Worm (Caenorhabditis elegans): ENCODE measurements around the gene T23G7.2.

Gene T23G7.2

ce11 chrII:9127379-9127778 is 45.4 kb downstream of the T23G7.2 start:
- TF ChIP-seq nhr-237 (tag; optimal IDR thresholded peaks at IDR 0.05), result no peak
- TF ChIP-seq skn-1 (tag; optimal IDR thresholded peaks at IDR 0.05), result no peak
- no peak for TF ChIP-seq irx-1 (tag; optimal IDR thresholded peaks at IDR 0.05)
- no peak for TF ChIP-seq Y116A8C.19 (tag; optimal IDR thresholded peaks at IDR 0.05; ENCODE audit: borderline replicate concordance)
- TF ChIP-seq efl-1 (optimal IDR thresholded peaks at IDR 0.05), result no peak
- TF ChIP-seq efl-1 (GFP tag; optimal IDR thresholded peaks at IDR 0.05 in 1 of 2), result peak in 1 of 2 experiments; percentile 20

- TF ChIP-seq nhr-76 (tag; optimal IDR thresholded peaks at IDR 0.05) (no peak), grh-1 (GFP tag; IDR thresholded peaks at IDR 0.05) (no peak), unc-86 (tag; optimal IDR thresholded peaks at IDR 0.05) (no peak), egl-13 (tag; optimal IDR thresholded peaks at IDR 0.05) (no peak)
These were observed 45.8 kb downstream of the T23G7.2 start for ce11 chrII:9126965-9127364.

DNA sequence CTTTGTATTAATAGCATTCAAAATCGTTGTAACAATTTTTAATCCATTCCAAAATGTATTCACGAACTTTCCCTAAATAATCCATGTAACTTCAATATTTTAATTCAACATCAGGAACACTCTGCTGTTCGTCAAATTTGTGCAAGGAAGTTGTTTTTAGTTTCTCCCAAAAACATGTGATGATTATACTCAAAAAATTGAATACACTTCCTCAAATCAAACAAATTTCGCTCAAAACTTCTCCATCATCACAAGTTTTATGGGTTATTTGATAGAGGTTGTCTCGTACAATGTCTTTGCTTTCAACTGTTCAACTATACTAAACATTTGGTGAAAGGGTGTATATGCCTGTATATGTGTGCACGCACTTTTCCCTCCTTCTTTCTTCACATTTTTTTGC is 47.7 kb downstream of the T23G7.2 start:
- TF ChIP-seq hlh-4 (tag; optimal IDR thresholded peaks at IDR 0.05) (no peak), elt-2 (tag; optimal IDR thresholded peaks at IDR 0.05) (no peak), pag-3 (tag; optimal IDR thresholded peaks at IDR 0.05; ENCODE audit: borderline replicate concordance, insufficient read depth) (no peak), fkh-10 (GFP tag; optimal IDR thresholded peaks at IDR 0.05) (no peak)

ce11 chrII:9124353-9124752 is 48.4 kb downstream of the T23G7.2 start:
- TF ChIP-seq aly-2 (tag; optimal IDR thresholded peaks at IDR 0.05), result no peak
- TF ChIP-seq nhr-85 (tag), result peak; percentile 69

ce11 chrII:9120813-9121554 is 51.8 kb downstream of the T23G7.2 start:
- TF ChIP-seq nhr-47 (tag; optimal IDR thresholded peaks at IDR 0.05) (peak; percentile 53), ets-5 (GFP tag; IDR thresholded peaks at IDR 0.05) (no peak), xbp-1 (tag; optimal IDR thresholded peaks at IDR 0.05) (no peak), hpl-2 (GFP tag; optimal IDR thresholded peaks at IDR 0.05) (no peak), lin-35 (GFP tag; optimal IDR thresholded peaks at IDR 0.05) (no peak), lin-39 (tag; optimal IDR thresholded peaks at IDR 0.05) (no peak), jun-1 (tag; optimal IDR thresholded peaks at IDR 0.05) (no peak), lin-14 (GFP tag; optimal IDR thresholded peaks at IDR 0.05) (peak; percentile 55), ces-1 (GFP tag; optimal IDR thresholded peaks at IDR 0.05) (no peak), nhr-84 (tag; optimal IDR thresholded peaks at IDR 0.05) (no peak), fkh-8 (tag; optimal IDR thresholded peaks at IDR 0.05) (peak; percentile 75), fkh-10 (GFP tag; optimal IDR thresholded peaks at IDR 0.05) (peak; percentile 8), snu-23 (GFP tag; optimal IDR thresholded peaks at IDR 0.05) (no peak), lsy-2 (tag; optimal IDR thresholded peaks at IDR 0.05) (no peak), ztf-11 (tag; optimal IDR thresholded peaks at IDR 0.05) (no peak), nhr-71 (tag; optimal IDR thresholded peaks at IDR 0.05) (peak; percentile 47), irx-1 (tag; optimal IDR thresholded peaks at IDR 0.05) (no peak), nhr-12 (tag; optimal IDR thresholded peaks at IDR 0.05) (no peak), efl-1 (optimal IDR thresholded peaks at IDR 0.05) (no peak), efl-1 (GFP tag; optimal IDR thresholded peaks at IDR 0.05 in 1 of 2) (peak in 1 of 2 experiments; percentile 55), fkh-4 (tag; optimal IDR thresholded peaks at IDR 0.05; ENCODE audit: borderline replicate concordance) (no peak), egl-27 (tag; optimal IDR thresholded peaks at IDR 0.05) (no peak), hlh-4 (tag; optimal IDR thresholded peaks at IDR 0.05) (no peak), unc-86 (tag; optimal IDR thresholded peaks at IDR 0.05) (peak; percentile 57), rnt-1 (tag; optimal IDR thresholded peaks at IDR 0.05) (no peak), ceh-88 (GFP tag; IDR thresholded peaks at IDR 0.05) (no peak), lin-13 (GFP tag; optimal IDR thresholded peaks at IDR 0.05) (no peak), mab-9 (GFP tag; IDR thresholded peaks at IDR 0.05) (no peak), sup-37 (GFP tag; optimal IDR thresholded peaks at IDR 0.05) (no peak), alr-1 (tag; optimal IDR thresholded peaks at IDR 0.05; ENCODE audit: borderline replicate concordance) (no peak), ceh-90 (tag; optimal IDR thresholded peaks at IDR 0.05) (no peak), nhr-20 (tag; optimal IDR thresholded peaks at IDR 0.05) (no peak), Y116A8C.19 (tag; optimal IDR thresholded peaks at IDR 0.05; ENCODE audit: borderline replicate concordance) (no peak), dsc-1 (tag; optimal IDR thresholded peaks at IDR 0.05) (peak; percentile 42)

Data from whole organism, L1 larva.